Worm (Caenorhabditis elegans): Measurements from ENCODE around the gene T23E7.2.

DNA sequence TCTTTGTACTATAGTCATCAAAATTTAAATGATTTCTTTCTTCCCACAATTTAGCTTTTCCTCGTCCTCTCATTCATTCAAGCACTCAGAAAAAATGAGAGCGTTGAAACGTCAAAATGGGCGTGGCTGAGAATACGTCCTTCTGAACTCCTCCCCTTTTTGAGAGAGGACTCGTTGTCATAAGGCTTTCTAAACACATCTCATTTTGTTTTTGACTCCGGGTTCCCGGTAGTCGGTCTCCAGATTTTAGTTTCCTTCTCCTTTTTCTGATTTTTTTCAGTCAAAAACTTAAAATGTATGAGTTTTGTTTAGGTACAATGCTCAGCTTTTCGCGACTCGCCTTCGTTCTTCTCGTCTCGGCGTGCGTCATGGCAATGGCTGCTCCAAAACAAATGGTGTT, 8.7 kb upstream of the T23E7.2 start, which contains the start of gene nlp-6:
- TF ChIP-seq nhr-76 (tag; optimal IDR thresholded peaks at IDR 0.05) (no peak), snpc-4 (tag; optimal IDR thresholded peaks at IDR 0.05) (no peak), nhr-237 (tag; optimal IDR thresholded peaks at IDR 0.05) (no peak), zip-8 (tag; optimal IDR thresholded peaks at IDR 0.05) (no peak), blmp-1 (tag; optimal IDR thresholded peaks at IDR 0.05) (no peak), ceh-83 (GFP tag; optimal IDR thresholded peaks at IDR 0.05) (no peak), unc-62 (GFP tag; optimal IDR thresholded peaks at IDR 0.05) (no peak), lsy-2 (tag; optimal IDR thresholded peaks at IDR 0.05) (no peak), lin-32 (GFP tag; optimal IDR thresholded peaks at IDR 0.05) (no peak)
